Worm (Caenorhabditis elegans): ENCODE results near the gene B0454.5.

- TF ChIP-seq hmbx-1 (tag; optimal IDR thresholded peaks at IDR 0.05): no peak
- no peak for TF ChIP-seq sea-1 (GFP tag; conservative IDR thresholded peaks at IDR 0.05)
- no peak for TF ChIP-seq aly-1 (tag; optimal IDR thresholded peaks at IDR 0.05)
- no peak for TF ChIP-seq ama-1 (optimal IDR thresholded peaks at IDR 0.05)
- no peak for TF ChIP-seq F13C5.2 (tag; optimal IDR thresholded peaks at IDR 0.05)
- TF ChIP-seq tbx-37 (GFP tag; conservative IDR thresholded peaks at IDR 0.05): no peak
- no peak for TF ChIP-seq pes-1 (GFP tag; IDR thresholded peaks at IDR 0.05)
- no peak for TF ChIP-seq scrt-1 (GFP tag; IDR thresholded peaks at IDR 0.05)
- TF ChIP-seq ets-7 (tag; optimal IDR thresholded peaks at IDR 0.05): no peak
- no peak for TF ChIP-seq hnd-1 (tag; optimal IDR thresholded peaks at IDR 0.05)
- no peak for TF ChIP-seq flt-1 (GFP tag; IDR thresholded peaks at IDR 0.05)
- TF ChIP-seq tbx-11 (GFP tag; IDR thresholded peaks at IDR 0.05): no peak
- TF ChIP-seq tra-4 (tag; optimal IDR thresholded peaks at IDR 0.05): no peak
Observed at ce11 chrII:3019807-3020206, 18.9 kb upstream of the B0454.5 start, which contains the start of gene clec-3.

All from whole organism, early embryonic.